Fruit fly (Drosophila melanogaster) whole organism, embryonic: ENCODE results near the gene CG14270.

Experiments
- Bdp1 ChIP-seq: fragments of 200-800 bp; sonication (Bioruptor generic); optimal IDR thresholded peaks from 3 replicates; lab custom pipeline; 2016; ENCODE audit warnings: missing biosample characterization, missing genetic modification characterization
- CG10565 ChIP-seq: fragments of 200-800 bp; sonication (Bioruptor generic); optimal IDR thresholded peaks from 3 replicates; lab custom pipeline; 2016; ENCODE audit warnings: missing biosample characterization, mild to moderate bottlenecking, missing genetic modification characterization
- CG14441 ChIP-seq: fragments of 200-800 bp; sonication (Bioruptor generic); IDR thresholded peaks from 2 replicates; pipeline ENCODE4 v1.3.6; 2022; ENCODE audit warnings: missing biosample characterization, missing genetic modification characterization
- CG14667 ChIP-seq: fragments of 200-800 bp; sonication (Bioruptor generic); IDR thresholded peaks from 2 replicates; pipeline ENCODE4 v1.3.6; 2022; ENCODE audit warnings: missing biosample characterization, missing genetic modification characterization
- CG17186 ChIP-seq: fragments of 200-800 bp; sonication (Bioruptor generic); optimal IDR thresholded peaks from 3 replicates; lab custom pipeline; 2017; ENCODE audit warnings: missing biosample characterization, missing genetic modification reagents, missing genetic modification characterization
- CG2889 ChIP-seq: fragments of 200-800 bp; sonication (Bioruptor generic); IDR thresholded peaks from 3 replicates; pipeline ENCODE4 v1.3.6; 2022; ENCODE audit warnings: missing biosample characterization, missing genetic modification characterization
- CG30020 ChIP-seq: fragments of 200-800 bp; optimal IDR thresholded peaks from 2 replicates; lab custom pipeline; 2019; ENCODE audit warnings: missing biosample characterization, mild to moderate bottlenecking, missing genetic modification characterization, moderate library complexity
- CG30431 ChIP-seq: fragments of 200-800 bp; sonication (Bioruptor generic); optimal IDR thresholded peaks from 2 replicates; lab custom pipeline; 2017; ENCODE audit warnings: missing biosample characterization, missing genetic modification characterization
- CG31365 ChIP-seq: fragments of 200-800 bp; sonication (Bioruptor generic); optimal IDR thresholded peaks from 2 replicates; lab custom pipeline; 2018; ENCODE audit warnings: missing biosample characterization, mild to moderate bottlenecking, missing genetic modification characterization
- CG33557 ChIP-seq: fragments of 200-800 bp; sonication (Bioruptor generic); optimal IDR thresholded peaks from 2 replicates; lab custom pipeline; 2019; ENCODE audit warnings: missing biosample characterization, mild to moderate bottlenecking, missing genetic modification characterization, moderate library complexity
- CG34422 ChIP-seq: fragments of 200-800 bp; sonication (Bioruptor generic); IDR thresholded peaks from 3 replicates; pipeline ENCODE4 v1.3.6; 2022; ENCODE audit warnings: missing biosample characterization, missing genetic modification characterization
- CG4282 ChIP-seq: fragments of 200-800 bp; sonication (Bioruptor generic); optimal IDR thresholded peaks from 2 replicates; lab custom pipeline; 2016; ENCODE audit warnings: missing biosample characterization, missing genetic modification characterization
- CG4360 ChIP-seq: fragments of 200-800 bp; sonication (Bioruptor generic); IDR thresholded peaks from 2 replicates; pipeline ENCODE4 v1.3.6; 2022; ENCODE audit warnings: missing biosample characterization, missing genetic modification characterization
- CG4404 ChIP-seq: fragments of 200-800 bp; sonication (Bioruptor generic); IDR thresholded peaks from 2 replicates; pipeline ENCODE4 v1.3.6; 2022; ENCODE audit warnings: missing biosample characterization, missing genetic modification characterization
- CG5180 ChIP-seq: fragments of 200-800 bp; sonication (Bioruptor generic); optimal IDR thresholded peaks from 3 replicates; lab custom pipeline; 2017; ENCODE audit warnings: missing biosample characterization, missing genetic modification characterization, mild to moderate bottlenecking, moderate library complexity, missing genetic modification reagents
- CG6689 ChIP-seq: fragments of 200-800 bp; sonication (Bioruptor generic); IDR thresholded peaks from 2 replicates; pipeline ENCODE4 v1.3.6; 2022; ENCODE audit warnings: missing biosample characterization, missing genetic modification characterization
- CG7372 ChIP-seq: fragments of 200-800 bp; sonication (Bioruptor generic); IDR thresholded peaks from 2 replicates; pipeline ENCODE4 v1.3.6; 2022; ENCODE audit warnings: missing biosample characterization, missing genetic modification characterization
- CG7786 ChIP-seq: fragments of 200-800 bp; sonication (Bioruptor generic); optimal IDR thresholded peaks from 2 replicates; lab custom pipeline; 2016; ENCODE audit warnings: missing biosample characterization, missing genetic modification characterization
- CG7963 ChIP-seq: fragments of 200-800 bp; sonication (Bioruptor generic); IDR thresholded peaks from 3 replicates; pipeline ENCODE4 v1.3.6; 2022; ENCODE audit warnings: missing biosample characterization, missing genetic modification characterization; ENCODE audit not compliant: partially characterized antibody
- CG9437 ChIP-seq: fragments of 200-800 bp; sonication (Bioruptor generic); optimal IDR thresholded peaks from 2 replicates; lab custom pipeline; 2018; ENCODE audit warnings: missing biosample characterization, mild to moderate bottlenecking, missing genetic modification characterization
- CG9817 ChIP-seq: fragments of 200-800 bp; sonication (Bioruptor generic); optimal IDR thresholded peaks from 2 replicates; lab custom pipeline; 2018; ENCODE audit warnings: missing biosample characterization, mild to moderate bottlenecking, missing genetic modification characterization, moderate library complexity
- CoRest ChIP-seq: fragments of 200-800 bp; sonication (Bioruptor generic); optimal IDR thresholded peaks from 3 replicates; lab custom pipeline; 2018; ENCODE audit warnings: missing biosample characterization, mild to moderate bottlenecking, missing genetic modification characterization, moderate library complexity
- D19B ChIP-seq: fragments of 200-800 bp; sonication (Bioruptor generic); optimal IDR thresholded peaks from 2 replicates; lab custom pipeline; 2017; ENCODE audit warnings: missing biosample characterization, mild to moderate bottlenecking, missing genetic modification characterization
- Dip2 ChIP-seq: fragments of 200-800 bp; sonication (Bioruptor generic); IDR thresholded peaks from 2 replicates; pipeline ENCODE4 v1.3.6; 2022; ENCODE audit warnings: missing biosample characterization, missing genetic modification characterization
- Elba2 ChIP-seq: fragments of 200-800 bp; sonication (Bioruptor generic); optimal IDR thresholded peaks from 3 replicates; lab custom pipeline; 2016; ENCODE audit warnings: missing biosample characterization, missing genetic modification characterization
- Ets97D ChIP-seq: fragments of 200-800 bp; sonication (Bioruptor generic); optimal IDR thresholded peaks from 3 replicates; lab custom pipeline; 2016; ENCODE audit warnings: missing biosample characterization, missing genetic modification characterization
- Hmr ChIP-seq: fragments of 200-800 bp; sonication (Bioruptor generic); optimal IDR thresholded peaks from 3 replicates; lab custom pipeline; 2017; ENCODE audit warnings: mild to moderate bottlenecking, missing biosample characterization, missing genetic modification reagents, missing genetic modification characterization
- Jarid2 ChIP-seq: fragments of 200-800 bp; sonication (Bioruptor generic); optimal IDR thresholded peaks from 3 replicates; lab custom pipeline; 2017; ENCODE audit warnings: mild to moderate bottlenecking, missing biosample characterization, missing genetic modification reagents, missing genetic modification characterization
- Lim3 ChIP-seq: fragments of 200-800 bp; sonication (Bioruptor generic); IDR thresholded peaks from 2 replicates; pipeline ENCODE4 v1.3.6; 2022; ENCODE audit warnings: missing biosample characterization, missing genetic modification characterization
- Myb ChIP-seq: fragments of 200-800 bp; sonication (Bioruptor generic); optimal IDR thresholded peaks from 2 replicates; lab custom pipeline; 2016; ENCODE audit warnings: missing biosample characterization, missing genetic modification characterization
- Nf-YA ChIP-seq: fragments of 200-800 bp; sonication (Bioruptor generic); IDR thresholded peaks from 2 replicates; pipeline ENCODE4 v1.3.6; 2022; ENCODE audit warnings: missing biosample characterization, missing genetic modification characterization
- NfI ChIP-seq: fragments of 200-800 bp; sonication (Bioruptor generic); optimal IDR thresholded peaks from 3 replicates; lab custom pipeline; 2018; ENCODE audit warnings: missing biosample characterization, mild to moderate bottlenecking, missing genetic modification characterization, moderate library complexity
- ac ChIP-seq: fragments of 200-800 bp; sonication (Bioruptor generic); optimal IDR thresholded peaks from 3 replicates; lab custom pipeline; 2017; ENCODE audit warnings: missing biosample characterization, mild to moderate bottlenecking, missing genetic modification characterization
- bab2 ChIP-seq: fragments of 200-800 bp; sonication (Bioruptor generic); optimal IDR thresholded peaks from 2 replicates; lab custom pipeline; 2016; ENCODE audit warnings: missing biosample characterization, missing genetic modification characterization
- bbx ChIP-seq: fragments of 200-800 bp; sonication (Bioruptor generic); IDR thresholded peaks from 2 replicates; pipeline ENCODE4 v1.3.6; 2022; ENCODE audit warnings: missing biosample characterization, missing genetic modification characterization; ENCODE audit not compliant: partially characterized antibody
- dati ChIP-seq: fragments of 200-800 bp; sonication (Bioruptor generic); IDR thresholded peaks from 2 replicates; pipeline ENCODE4 v1.3.6; 2022; ENCODE audit warnings: missing biosample characterization, missing genetic modification characterization
- fd3F ChIP-seq: fragments of 200-800 bp; sonication (Bioruptor generic); optimal IDR thresholded peaks from 2 replicates; lab custom pipeline; 2018; ENCODE audit warnings: missing biosample characterization, mild to moderate bottlenecking, missing genetic modification characterization, moderate library complexity
- fru ChIP-seq: fragments of >200 bp; optimal IDR thresholded peaks from 2 replicates; lab custom pipeline; 2017
- grau ChIP-seq: fragments of 200-800 bp; optimal IDR thresholded peaks from 3 replicates; lab custom pipeline; 2019; ENCODE audit warnings: missing biosample characterization, mild to moderate bottlenecking, missing genetic modification characterization, moderate library complexity
- her ChIP-seq: fragments of 200-800 bp; sonication (Bioruptor generic); optimal IDR thresholded peaks from 2 replicates; lab custom pipeline; 2016; ENCODE audit warnings: missing biosample characterization, missing genetic modification characterization
- hkb ChIP-seq, 2 experiments: fragments of 200-800 bp in 1 of 2; fragments of >200 bp in 1 of 2; sonication (Bioruptor generic) in 1 of 2; IDR thresholded peaks in 1 of 2; optimal IDR thresholded peaks in 1 of 2; 2 replicates each; pipeline versions ENCODE4 v1.3.6 to Lab custom; 2017 to 2022; ENCODE audit warnings: missing biosample characterization in 1 of 2, missing genetic modification characterization in 1 of 2
- inv ChIP-seq: fragments of 200-800 bp; sonication (Bioruptor generic); IDR thresholded peaks from 2 replicates; pipeline ENCODE4 v1.3.6; 2022; ENCODE audit warnings: missing biosample characterization, missing genetic modification characterization; ENCODE audit not compliant: partially characterized antibody
- jumu ChIP-seq: fragments of 200-800 bp; sonication (Bioruptor generic); optimal IDR thresholded peaks from 3 replicates; lab custom pipeline; 2016; ENCODE audit warnings: missing biosample characterization, missing genetic modification characterization
- ken ChIP-seq: fragments of 200-800 bp; sonication (Bioruptor generic); IDR thresholded peaks from 3 replicates; pipeline ENCODE4 v1.3.6; 2022; ENCODE audit warnings: missing biosample characterization, missing genetic modification characterization
- lmd ChIP-seq: fragments of 200-800 bp; sonication (Bioruptor generic); IDR thresholded peaks from 2 replicates; pipeline ENCODE4 v1.3.6; 2022; ENCODE audit warnings: missing biosample characterization, missing genetic modification characterization
- pho ChIP-seq: fragments of 200-800 bp; sonication (Bioruptor generic); optimal IDR thresholded peaks from 2 replicates; lab custom pipeline; 2016; ENCODE audit warnings: missing biosample characterization, missing genetic modification characterization
- schlank ChIP-seq: fragments of 200-800 bp; sonication (Bioruptor generic); optimal IDR thresholded peaks from 2 replicates; lab custom pipeline; 2018; ENCODE audit warnings: missing biosample characterization, mild to moderate bottlenecking, missing genetic modification characterization
- sqz ChIP-seq: fragments of 200-800 bp; sonication (Bioruptor generic); optimal IDR thresholded peaks from 3 replicates; lab custom pipeline; 2018; ENCODE audit warnings: missing biosample characterization, mild to moderate bottlenecking, missing genetic modification characterization

Gene CG14270

DNA sequence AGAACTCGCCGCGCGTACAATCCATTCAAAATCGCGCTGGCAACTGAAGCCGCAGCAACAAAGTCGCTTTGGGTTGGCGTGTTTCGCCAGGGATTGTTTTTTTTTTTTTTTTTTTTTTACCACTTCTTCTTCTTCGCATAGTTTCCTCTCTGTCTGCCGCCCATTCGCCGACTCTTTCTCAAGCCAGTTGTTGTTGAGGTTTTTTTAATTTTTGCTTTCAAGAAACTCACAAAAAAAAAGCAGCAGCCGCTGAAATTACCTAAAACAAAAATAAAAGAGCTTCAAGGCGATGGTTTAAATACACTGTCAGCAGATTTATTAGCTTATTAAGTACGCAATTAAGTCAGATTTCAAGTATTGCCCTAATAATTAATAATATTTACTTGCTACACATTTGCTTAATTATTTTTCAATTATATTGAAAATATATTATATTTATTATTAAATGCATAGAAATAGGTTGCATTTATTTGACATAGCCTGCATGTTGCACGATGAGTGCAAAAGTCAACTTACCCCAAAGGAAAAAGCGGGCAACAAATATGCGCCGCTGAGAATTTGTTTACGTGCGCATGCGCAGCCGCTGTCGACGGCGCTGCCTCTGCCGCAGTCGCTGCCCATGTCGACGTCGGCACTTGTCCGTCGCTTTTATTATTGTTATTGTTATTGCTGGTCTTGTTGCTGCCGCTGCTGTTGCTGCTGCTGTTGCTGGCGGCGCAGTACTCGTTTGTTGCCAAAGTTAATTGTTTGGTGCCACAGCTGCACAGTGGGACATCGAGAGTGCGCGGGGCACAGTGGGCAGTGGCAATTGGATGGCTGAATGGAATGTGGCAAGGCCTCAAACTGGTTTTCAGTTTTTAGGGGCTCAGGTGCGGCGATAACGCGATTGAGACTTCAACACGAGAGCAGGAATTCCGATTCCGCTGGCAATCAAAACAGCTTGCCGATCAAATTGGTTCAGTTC is 10.4 kb downstream of the CG14270 start, which contains the start of gene CG12206 (continued):
- TF ChIP-seq Myb (no peak), CG14441 (GFP tag; lab: Robert Waterston, UW) (peak; percentile 53; the same call in 1 of the 2 replicates), grau (peak; percentile 74), CG4360 (peak; percentile 34; the same call in 1 of the 2 replicates), Lim3 (GFP tag; lab: Robert Waterston, UW) (no peak), CG4404 (GFP tag; lab: Robert Waterston, UW) (peak; percentile 27; the same call in 1 of the 2 replicates), Bdp1 (GFP tag; lab: Kevin White, UChicago) (no peak), Jarid2 (no peak), CG9437 (GFP tag; lab: Kevin White, UChicago) (peak; percentile 39), pho (no peak), bbx (no peak), CG9817 (tag; lab: Kevin White, UChicago) (peak; percentile 46), bab2 (GFP tag; lab: Kevin White, UChicago) (no peak), CG17186 (GFP tag; lab: Kevin White, UChicago) (no peak), schlank (tag; lab: Kevin White, UChicago) (no peak), CG31365 (tag; lab: Kevin White, UChicago) (no peak), CG33557 (GFP tag; lab: Kevin White, UChicago) (no peak), inv (GFP tag; lab: Robert Waterston, UW) (no peak), Ets97D (GFP tag; lab: Kevin White, UChicago) (no peak), CG6689 (peak; percentile 77), CG14667 (GFP tag; lab: Robert Waterston, UW) (no peak), CoRest (tag; lab: Kevin White, UChicago) (peak; percentile 72), D19B (GFP tag; lab: Kevin White, UChicago) (peak; percentile 35), fd3F (GFP tag; lab: Kevin White, UChicago) (peak; percentile 43), CG5180 (GFP tag; lab: Kevin White, UChicago) (no peak), CG7786 (GFP tag; lab: Kevin White, UChicago) (no peak), lmd (GFP tag; lab: Robert Waterston, UW) (peak; percentile 73), Elba2 (no peak), ken (GFP tag; lab: Robert Waterston, UW) (no peak), sqz (peak; percentile 91), CG2889 (0 out of 3 replicates have a peak, but pooled peaks have one; percentile 9), jumu (GFP tag; lab: Kevin White, UChicago) (no peak), CG4282 (GFP tag; lab: Kevin White, UChicago) (no peak), CG7963 (GFP tag; lab: Robert Waterston, UW) (no peak), ac (no peak), CG34422 (GFP tag; lab: Robert Waterston, UW) (no peak), CG30431 (peak; percentile 11), Nf-YA (GFP tag; lab: Robert Waterston, UW) (no peak), CG7372 (no peak), dati (GFP tag; lab: Robert Waterston, UW) (no peak), fru (lab: Kevin White, UChicago) (no peak), CG10565 (no peak), her (no peak), Dip2 (GFP tag; lab: Robert Waterston, UW) (no peak), hkb (optimal IDR thresholded peaks at IDR 0.05; lab: Kevin White, UChicago) (no peak), hkb (GFP tag; IDR thresholded peaks at IDR 0.05; lab: Robert Waterston, UW) (peak; percentile 61; the same call in 1 of the 2 replicates), Hmr (GFP tag; lab: Kevin White, UChicago) (peak; percentile 61), CG30020 (tag; lab: Kevin White, UChicago) (no peak), NfI (GFP tag; lab: Kevin White, UChicago) (peak; percentile 52)
